Fruit fly (Drosophila melanogaster) whole organism, embryonic: ENCODE measurements around the gene CG7656.
A peak's percentile ranks its signal among the peaks of the same experiment; 100 is the strongest.

Experiments used
- CG11085 ChIP-seq: fragments of 200-800 bp; sonication (Bioruptor generic); IDR thresholded peaks from 2 replicates; pipeline ENCODE4 v1.3.6; 2022; ENCODE audit warnings: missing biosample characterization, missing genetic modification characterization
- CG11723 ChIP-seq: fragments of 200-800 bp; sonication (Bioruptor generic); optimal IDR thresholded peaks from 2 replicates; lab custom pipeline; 2017; ENCODE audit warnings: missing biosample characterization, mild to moderate bottlenecking, missing genetic modification characterization
- CG12071 ChIP-seq: fragments of 200-800 bp; sonication (Bioruptor generic); optimal IDR thresholded peaks from 3 replicates; lab custom pipeline; 2018; ENCODE audit warnings: missing biosample characterization, mild to moderate bottlenecking, missing genetic modification characterization
- CG15011 ChIP-seq: fragments of 200-800 bp; sonication (Bioruptor generic); optimal IDR thresholded peaks from 3 replicates; lab custom pipeline; 2018; ENCODE audit warnings: missing biosample characterization, mild to moderate bottlenecking, missing genetic modification characterization
- CG16815 ChIP-seq: fragments of 200-800 bp; sonication (Bioruptor generic); optimal IDR thresholded peaks from 3 replicates; lab custom pipeline; 2017; ENCODE audit warnings: missing biosample characterization, mild to moderate bottlenecking, missing genetic modification characterization
- CG17361 ChIP-seq: fragments of 200-800 bp; sonication (Bioruptor generic); IDR thresholded peaks from 3 replicates; pipeline ENCODE4 v1.3.6; 2022; ENCODE audit warnings: missing biosample characterization, missing genetic modification characterization
- CG17802 ChIP-seq: fragments of 200-800 bp; sonication (Bioruptor generic); optimal IDR thresholded peaks from 2 replicates; lab custom pipeline; 2018; ENCODE audit warnings: missing biosample characterization, mild to moderate bottlenecking, missing genetic modification characterization, moderate library complexity
- CG17829 ChIP-seq: fragments of 200-800 bp; optimal IDR thresholded peaks from 2 replicates; lab custom pipeline; 2019; ENCODE audit warnings: missing biosample characterization, mild to moderate bottlenecking, missing genetic modification characterization, moderate library complexity
- CG18262 ChIP-seq: fragments of 200-800 bp; optimal IDR thresholded peaks from 3 replicates; lab custom pipeline; 2019; ENCODE audit warnings: missing biosample characterization, mild to moderate bottlenecking, missing genetic modification characterization, moderate library complexity
- CG2889 ChIP-seq: fragments of 200-800 bp; sonication (Bioruptor generic); IDR thresholded peaks from 3 replicates; pipeline ENCODE4 v1.3.6; 2022; ENCODE audit warnings: missing biosample characterization, missing genetic modification characterization
- CG3163 ChIP-seq: fragments of 200-800 bp; sonication (Bioruptor generic); optimal IDR thresholded peaks from 3 replicates; lab custom pipeline; 2016; ENCODE audit warnings: missing biosample characterization, missing genetic modification characterization
- CG3281 ChIP-seq: fragments of 200-800 bp; sonication (Bioruptor generic); optimal IDR thresholded peaks from 3 replicates; lab custom pipeline; 2017; ENCODE audit warnings: missing biosample characterization, mild to moderate bottlenecking, missing genetic modification characterization
- CG4360 ChIP-seq: fragments of 200-800 bp; sonication (Bioruptor generic); IDR thresholded peaks from 2 replicates; pipeline ENCODE4 v1.3.6; 2022; ENCODE audit warnings: missing biosample characterization, missing genetic modification characterization
- CG6175 ChIP-seq: fragments of 200-800 bp; sonication (Bioruptor generic); IDR thresholded peaks from 3 replicates; pipeline ENCODE4 v1.3.6; 2022; ENCODE audit warnings: missing biosample characterization, missing genetic modification characterization
- CG8281 ChIP-seq: fragments of 200-800 bp; sonication (Bioruptor generic); optimal IDR thresholded peaks from 2 replicates; lab custom pipeline; 2018; ENCODE audit warnings: missing biosample characterization, mild to moderate bottlenecking, missing genetic modification characterization, moderate library complexity
- CG8924 ChIP-seq: fragments of 200-800 bp; optimal IDR thresholded peaks from 3 replicates; lab custom pipeline; 2019; ENCODE audit warnings: missing biosample characterization, mild to moderate bottlenecking, missing genetic modification characterization, moderate library complexity
- CoRest ChIP-seq: fragments of 200-800 bp; sonication (Bioruptor generic); optimal IDR thresholded peaks from 3 replicates; lab custom pipeline; 2018; ENCODE audit warnings: missing biosample characterization, mild to moderate bottlenecking, missing genetic modification characterization, moderate library complexity
- CrebB ChIP-seq: fragments of 200-800 bp; sonication (Bioruptor generic); optimal IDR thresholded peaks from 3 replicates; lab custom pipeline; 2018; ENCODE audit warnings: missing biosample characterization, mild to moderate bottlenecking, missing genetic modification characterization
- D ChIP-seq, 2 experiments: fragments of 200-800 bp in 1 of 2; fragments of >200 bp in 1 of 2; sonication (Bioruptor generic) in 1 of 2; optimal IDR thresholded peaks; 2 replicates in 1 of 2; 3 replicates in 1 of 2; lab custom pipeline; 2017; ENCODE audit warnings: mild to moderate bottlenecking in 1 of 2, missing biosample characterization in 1 of 2, missing genetic modification characterization in 1 of 2, missing genetic modification reagents in 1 of 2
- Doc2 ChIP-seq: fragments of 200-800 bp; sonication (Bioruptor generic); IDR thresholded peaks from 2 replicates; pipeline ENCODE4 v1.3.6; 2022; ENCODE audit warnings: missing biosample characterization, missing genetic modification characterization
- GATAe ChIP-seq: fragments of 200-800 bp; sonication (Bioruptor generic); conservative IDR thresholded peaks from 2 replicates; pipeline ENCODE4 v1.3.6; 2022; ENCODE audit warnings: missing biosample characterization, missing genetic modification characterization
- Hr78 ChIP-seq, 2 experiments: fragments of 200-800 bp in 1 of 2; fragments of >200 bp in 1 of 2; sonication (Bioruptor generic) in 1 of 2; optimal IDR thresholded peaks; 2 replicates each; lab custom pipeline; 2017 to 2019; ENCODE audit warnings: missing biosample characterization in 2 of 2, missing genetic modification characterization in 2 of 2, mild to moderate bottlenecking in 1 of 2, moderate library complexity in 1 of 2
- Lhr ChIP-seq: fragments of 200-800 bp; sonication (Bioruptor generic); optimal IDR thresholded peaks from 3 replicates; lab custom pipeline; 2017; ENCODE audit warnings: mild to moderate bottlenecking, missing biosample characterization, missing genetic modification reagents, missing genetic modification characterization
- Med ChIP-seq: fragments of 200-800 bp; sonication (Bioruptor generic); peaks from one replicate; lab custom pipeline; 2016; ENCODE audit warnings: missing biosample characterization, missing genetic modification characterization, mild to moderate bottlenecking, inconsistent platforms, moderate library complexity
- Meics ChIP-seq: fragments of 200-800 bp; sonication (Bioruptor generic); optimal IDR thresholded peaks from 2 replicates; lab custom pipeline; 2017; ENCODE audit warnings: missing biosample characterization, mild to moderate bottlenecking, missing genetic modification characterization
- Neu2 ChIP-seq: fragments of 200-800 bp; sonication (Bioruptor generic); optimal IDR thresholded peaks from 3 replicates; lab custom pipeline; 2016; ENCODE audit warnings: missing biosample characterization, missing genetic modification characterization, borderline replicate concordance
- Optix ChIP-seq: fragments of 200-800 bp; sonication (Bioruptor generic); IDR thresholded peaks from 3 replicates; pipeline ENCODE4 v1.3.6; 2022; ENCODE audit warnings: missing biosample characterization, missing genetic modification characterization
- Six4 ChIP-seq: fragments of 200-800 bp; sonication (Bioruptor generic); optimal IDR thresholded peaks from 2 replicates; lab custom pipeline; 2016; ENCODE audit warnings: missing biosample characterization, missing genetic modification characterization
- Sry-δ ChIP-seq: fragments of 200-800 bp; sonication (Bioruptor generic); optimal IDR thresholded peaks from 2 replicates; lab custom pipeline; 2016; ENCODE audit warnings: missing biosample characterization, missing genetic modification characterization
- Stat92E ChIP-seq, 3 experiments: fragments of >200 bp in 2 of 3; fragments of 200-800 bp in 1 of 3; sonication (Bioruptor generic) in 1 of 3; optimal IDR thresholded peaks; 2 replicates each; lab custom pipeline; 2017 to 2019; ENCODE audit warnings: missing biosample characterization in 3 of 3, missing genetic modification characterization in 3 of 3, mild to moderate bottlenecking in 1 of 3, moderate library complexity in 1 of 3
- Taf1 ChIP-seq: fragments of 200-800 bp; sonication (Bioruptor generic); IDR thresholded peaks from 2 replicates; pipeline ENCODE4 v1.3.6; 2022; ENCODE audit warnings: missing biosample characterization, missing genetic modification characterization
- Xrp1 ChIP-seq: fragments of 200-800 bp; sonication (Bioruptor generic); IDR thresholded peaks from 2 replicates; pipeline ENCODE4 v1.3.6; 2022; ENCODE audit warnings: missing biosample characterization, missing genetic modification characterization
- aop ChIP-seq: fragments of 200-800 bp; sonication (Bioruptor generic); IDR thresholded peaks from 2 replicates; pipeline ENCODE4 v1.3.6; 2022; ENCODE audit warnings: missing biosample characterization, missing genetic modification characterization
- caup ChIP-seq: fragments of 200-800 bp; sonication (Bioruptor generic); optimal IDR thresholded peaks from 3 replicates; lab custom pipeline; 2017; ENCODE audit warnings: missing biosample characterization, mild to moderate bottlenecking, missing genetic modification characterization, moderate library complexity; ENCODE audit not compliant: severe bottlenecking
- dysf ChIP-seq: fragments of 200-800 bp; sonication (Bioruptor generic); IDR thresholded peaks from 3 replicates; pipeline ENCODE4 v1.3.6; 2022; ENCODE audit warnings: missing biosample characterization, missing genetic modification characterization
- exex ChIP-seq: fragments of 200-800 bp; sonication (Bioruptor generic); optimal IDR thresholded peaks from 4 replicates; lab custom pipeline; 2018; ENCODE audit warnings: missing biosample characterization, mild to moderate bottlenecking, missing genetic modification characterization, moderate library complexity
- gfzf ChIP-seq: fragments of 200-800 bp; sonication (Bioruptor generic); optimal IDR thresholded peaks from 2 replicates; lab custom pipeline; 2016; ENCODE audit warnings: missing biosample characterization, mild to moderate bottlenecking, missing genetic modification characterization, moderate library complexity
- grn ChIP-seq: fragments of 200-800 bp; sonication (Bioruptor generic); optimal IDR thresholded peaks from 3 replicates; lab custom pipeline; 2017; ENCODE audit warnings: missing biosample characterization, missing genetic modification characterization
- her ChIP-seq: fragments of 200-800 bp; sonication (Bioruptor generic); optimal IDR thresholded peaks from 2 replicates; lab custom pipeline; 2016; ENCODE audit warnings: missing biosample characterization, missing genetic modification characterization
- ken ChIP-seq: fragments of 200-800 bp; sonication (Bioruptor generic); IDR thresholded peaks from 3 replicates; pipeline ENCODE4 v1.3.6; 2022; ENCODE audit warnings: missing biosample characterization, missing genetic modification characterization
- lbe ChIP-seq: fragments of 200-800 bp; sonication (Bioruptor generic); optimal IDR thresholded peaks from 2 replicates; lab custom pipeline; 2016; ENCODE audit warnings: missing biosample characterization, mild to moderate bottlenecking, missing genetic modification characterization
- pb ChIP-seq: fragments of 200-800 bp; sonication (Bioruptor generic); optimal IDR thresholded peaks from 3 replicates; lab custom pipeline; 2016; ENCODE audit warnings: missing biosample characterization, missing genetic modification characterization
- pfk ChIP-seq: fragments of 200-800 bp; sonication (Bioruptor generic); optimal IDR thresholded peaks from 2 replicates; lab custom pipeline; 2018; ENCODE audit warnings: missing biosample characterization, mild to moderate bottlenecking, missing genetic modification characterization, moderate library complexity
- psq ChIP-seq: fragments of 200-800 bp; sonication (Bioruptor generic); optimal IDR thresholded peaks from 2 replicates; lab custom pipeline; 2017; ENCODE audit warnings: missing biosample characterization, missing genetic modification characterization
- sim ChIP-seq: fragments of 200-800 bp; sonication (Bioruptor generic); IDR thresholded peaks from 2 replicates; pipeline ENCODE4 v1.3.6; 2022; ENCODE audit warnings: missing biosample characterization, missing genetic modification characterization
- slp2 ChIP-seq: fragments of 200-800 bp; sonication (Bioruptor generic); optimal IDR thresholded peaks from 2 replicates; lab custom pipeline; 2016; ENCODE audit warnings: missing biosample characterization, missing genetic modification characterization
- vfl ChIP-seq: fragments of 200-800 bp; sonication (Bioruptor generic); optimal IDR thresholded peaks from 2 replicates; lab custom pipeline; 2016; ENCODE audit warnings: missing biosample characterization, missing genetic modification characterization
- wek ChIP-seq: fragments of 200-800 bp; sonication (Bioruptor generic); optimal IDR thresholded peaks from 3 replicates; lab custom pipeline; 2018; ENCODE audit warnings: missing biosample characterization, mild to moderate bottlenecking, missing genetic modification characterization, moderate library complexity
- zfh2 ChIP-seq: fragments of 200-800 bp; sonication (Bioruptor generic); optimal IDR thresholded peaks from 2 replicates; lab custom pipeline; 2016; ENCODE audit warnings: missing biosample characterization, missing genetic modification characterization

CG7656 gene

DNA sequence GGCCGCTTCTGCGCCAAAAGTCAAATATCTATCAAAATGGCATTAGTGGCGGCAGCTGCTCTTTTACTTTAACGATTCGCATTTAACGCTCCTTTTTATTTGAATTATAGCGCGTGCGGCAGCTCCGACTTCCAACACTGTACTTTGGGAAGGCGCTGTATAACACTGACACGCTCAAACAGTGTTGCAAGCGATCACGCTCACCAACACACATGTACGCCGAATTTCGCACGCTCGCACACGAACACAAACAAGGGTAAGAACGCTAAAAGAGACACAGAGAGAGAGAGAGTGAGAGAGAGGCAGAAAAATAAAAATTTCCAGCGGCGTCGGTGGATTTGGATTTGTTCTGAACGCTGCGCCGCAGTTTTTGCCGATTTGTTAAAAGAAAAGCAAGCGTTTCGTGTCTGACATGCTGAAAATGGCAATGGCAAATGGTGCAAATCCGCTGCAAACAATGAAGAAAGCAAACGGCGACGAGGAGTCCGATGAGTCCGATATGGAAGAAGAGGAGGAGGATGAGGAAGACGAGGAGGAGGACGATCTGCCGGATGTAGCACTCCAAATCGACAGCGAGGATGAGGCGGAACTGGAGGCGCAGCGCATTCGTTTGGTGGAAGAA lies 31.8 kb upstream of the CG7656 start, which contains the start of gene Phs (continued):
- peak; percentile 64 for TF ChIP-seq Lhr (GFP tag; lab: Kevin White, UChicago)
- TF ChIP-seq gfzf (GFP tag; lab: Kevin White, UChicago): peak; percentile 35
- TF ChIP-seq Stat92E (GFP tag; optimal IDR thresholded peaks at IDR 0.05; lab: Kevin White, UChicago): peak in 1 of 3 experiments; percentile 1
- peak; percentile 52 for TF ChIP-seq wek
- peak; percentile 38 for TF ChIP-seq CG8924 (tag; lab: Kevin White, UChicago)
- TF ChIP-seq CG4360 (GFP tag; lab: Robert Waterston, UW): no peak
- TF ChIP-seq zfh2 (GFP tag; lab: Kevin White, UChicago): peak; percentile 94
- peak; percentile 56 for TF ChIP-seq psq
- TF ChIP-seq CG8281: no peak
- no peak for TF ChIP-seq grn (GFP tag; lab: Kevin White, UChicago)
- TF ChIP-seq Optix: peak; percentile 49; the same call in 1 of the 3 replicates
- peak; percentile 84 for TF ChIP-seq lbe (GFP tag; lab: Kevin White, UChicago)
- TF ChIP-seq CoRest (tag; lab: Kevin White, UChicago): peak; percentile 57
- TF ChIP-seq CG16815 (GFP tag; lab: Kevin White, UChicago): peak; percentile 83
- peak; percentile 80 for TF ChIP-seq pb (GFP tag; lab: Kevin White, UChicago)
- TF ChIP-seq ken (GFP tag; lab: Robert Waterston, UW): peak; percentile 94
- TF ChIP-seq CG11723 (GFP tag; lab: Kevin White, UChicago): peak; percentile 64
- peak; percentile 74 for TF ChIP-seq CG12071
- no peak for TF ChIP-seq sim
- peak; percentile 28 for TF ChIP-seq D (optimal IDR thresholded peaks at IDR 0.05; lab: Kevin White, UChicago)
- peak; percentile 67 for TF ChIP-seq D (GFP tag; optimal IDR thresholded peaks at IDR 0.05; lab: Kevin White, UChicago)
- TF ChIP-seq CrebB (tag; lab: Kevin White, UChicago): peak; percentile 77
- TF ChIP-seq CG11085 (GFP tag; lab: Robert Waterston, UW): peak; percentile 88
- peak; percentile 64 for TF ChIP-seq Meics (GFP tag; lab: Kevin White, UChicago)
- TF ChIP-seq Neu2 (GFP tag; lab: Kevin White, UChicago): peak; percentile 0
- peak; percentile 87 for TF ChIP-seq Xrp1 (GFP tag; lab: Robert Waterston, UW)
- peak; percentile 56 for TF ChIP-seq CG3281
- peak; percentile 50; the same call in 1 of the 3 replicates for TF ChIP-seq CG17361 (GFP tag; lab: Robert Waterston, UW)
- no peak for TF ChIP-seq Doc2 (GFP tag; lab: Robert Waterston, UW)
- TF ChIP-seq CG18262 (tag; lab: Kevin White, UChicago): peak; percentile 38
- TF ChIP-seq GATAe (GFP tag; lab: Robert Waterston, UW): no peak
- TF ChIP-seq her: peak; percentile 90
- TF ChIP-seq CG17802: peak; percentile 74
- no peak for TF ChIP-seq CG2889 (GFP tag; lab: Robert Waterston, UW)
- no peak for TF ChIP-seq Hr78 (GFP tag; optimal IDR thresholded peaks at IDR 0.05; lab: Kevin White, UChicago)
- TF ChIP-seq Six4 (GFP tag; lab: Kevin White, UChicago): peak; percentile 40
- TF ChIP-seq slp2: peak; percentile 74
- peak; percentile 90 for TF ChIP-seq vfl (GFP tag; lab: Kevin White, UChicago)
- TF ChIP-seq aop (GFP tag; lab: Robert Waterston, UW): peak; percentile 15; the same call in 1 of the 2 replicates
- TF ChIP-seq Med (GFP tag; lab: Kevin White, UChicago): peak; percentile 99
- peak; percentile 19 for TF ChIP-seq CG15011
- peak; percentile 74 for TF ChIP-seq CG3163 (GFP tag; lab: Kevin White, UChicago)
- no peak for TF ChIP-seq exex (tag; lab: Kevin White, UChicago)
- TF ChIP-seq CG6175 (GFP tag; lab: Robert Waterston, UW): peak; percentile 82
- TF ChIP-seq caup (GFP tag; lab: Kevin White, UChicago): peak; percentile 88
- peak; percentile 70 for TF ChIP-seq dysf
- TF ChIP-seq pfk: peak; percentile 25
- TF ChIP-seq Taf1 (GFP tag; lab: Robert Waterston, UW): no peak
- TF ChIP-seq CG17829 (tag; lab: Kevin White, UChicago): peak; percentile 55
- TF ChIP-seq Sry-δ: peak; percentile 59
